Worm (Caenorhabditis elegans): ENCODE results near the gene T14G8.3.
A peak's percentile ranks its signal among the peaks of the same experiment; 100 is the strongest.

Gene T14G8.3

ce11 chrX:12908715-12909114 lies 47.7 kb downstream of the T14G8.3 start:
- TF ChIP-seq ceh-90 (tag; optimal IDR thresholded peaks at IDR 0.05) (no peak), efl-1 (optimal IDR thresholded peaks at IDR 0.05) (no peak), efl-1 (GFP tag; optimal IDR thresholded peaks at IDR 0.05 in 1 of 2) (peak in 1 of 2 experiments; percentile 63), blmp-1 (tag; optimal IDR thresholded peaks at IDR 0.05) (no peak), pqm-1 (tag; optimal IDR thresholded peaks at IDR 0.05) (no peak), elt-3 (tag; optimal IDR thresholded peaks at IDR 0.05) (no peak), hlh-4 (tag; optimal IDR thresholded peaks at IDR 0.05) (no peak), pag-3 (tag; optimal IDR thresholded peaks at IDR 0.05; ENCODE audit: borderline replicate concordance, insufficient read depth) (no peak), F16B12.6 (tag; optimal IDR thresholded peaks at IDR 0.05) (no peak), ama-1 (optimal IDR thresholded peaks at IDR 0.05) (no peak)

- TF ChIP-seq zip-4 (GFP tag; optimal IDR thresholded peaks at IDR 0.05) = no peak
- peak; percentile 31 for TF ChIP-seq mep-1 (tag; optimal IDR thresholded peaks at IDR 0.05)
- no peak for TF ChIP-seq ceh-8 (GFP tag; optimal IDR thresholded peaks at IDR 0.05)
- peak; percentile 57 for TF ChIP-seq blmp-1 (tag; optimal IDR thresholded peaks at IDR 0.05)
- TF ChIP-seq aly-2 (tag; optimal IDR thresholded peaks at IDR 0.05) = no peak
- no peak for TF ChIP-seq fos-1 (tag; optimal IDR thresholded peaks at IDR 0.05)
- no peak for TF ChIP-seq egl-27 (tag; optimal IDR thresholded peaks at IDR 0.05)
- TF ChIP-seq nhr-71 (tag; optimal IDR thresholded peaks at IDR 0.05) = no peak
- TF ChIP-seq lir-3 (tag; optimal IDR thresholded peaks at IDR 0.05; ENCODE audit: poor library complexity) = no peak
- TF ChIP-seq lin-13 (GFP tag; optimal IDR thresholded peaks at IDR 0.05) = no peak
- TF ChIP-seq egl-13 (tag; optimal IDR thresholded peaks at IDR 0.05) = no peak
- no peak for TF ChIP-seq C16A3.4 (tag; optimal IDR thresholded peaks at IDR 0.05)
- TF ChIP-seq pqm-1 (tag; optimal IDR thresholded peaks at IDR 0.05) = no peak
- TF ChIP-seq vab-15 (tag; optimal IDR thresholded peaks at IDR 0.05) = no peak
- TF ChIP-seq tlp-1 (tag; optimal IDR thresholded peaks at IDR 0.05) = no peak
- no peak for TF ChIP-seq nhr-20 (tag; optimal IDR thresholded peaks at IDR 0.05)
- TF ChIP-seq zag-1 (tag; optimal IDR thresholded peaks at IDR 0.05) = no peak
- TF ChIP-seq ces-1 (GFP tag; optimal IDR thresholded peaks at IDR 0.05) = no peak
- peak; percentile 35 for TF ChIP-seq lin-14 (GFP tag; optimal IDR thresholded peaks at IDR 0.05)
- TF ChIP-seq hlh-17 (GFP tag; optimal IDR thresholded peaks at IDR 0.05; ENCODE audit: borderline replicate concordance) = no peak
- no peak for TF ChIP-seq Y116A8C.19 (tag; optimal IDR thresholded peaks at IDR 0.05; ENCODE audit: borderline replicate concordance)
- TF ChIP-seq unc-98 (GFP tag; IDR thresholded peaks at IDR 0.05) = no peak
- TF ChIP-seq grh-1 (GFP tag; IDR thresholded peaks at IDR 0.05) = no peak
- TF ChIP-seq nhr-85 (tag) = peak; percentile 37
- TF ChIP-seq nhr-19 (GFP tag; conservative IDR thresholded peaks at IDR 0.05) = 0 out of 2 replicates have a peak, but pooled peaks have one; percentile 12
- TF ChIP-seq fkh-8 (tag; optimal IDR thresholded peaks at IDR 0.05) = no peak
- no peak for TF ChIP-seq elt-2 (tag; optimal IDR thresholded peaks at IDR 0.05)
These were observed 48.9 kb downstream of the T14G8.3 start for ce11 chrX:12909910-12910309.

- no peak for TF ChIP-seq hpl-2 (GFP tag; optimal IDR thresholded peaks at IDR 0.05)
- TF ChIP-seq ztf-4 (tag; optimal IDR thresholded peaks at IDR 0.05) = no peak
- TF ChIP-seq nhr-20 (tag; optimal IDR thresholded peaks at IDR 0.05) = peak; percentile 66
- no peak for TF ChIP-seq unc-30 (tag; optimal IDR thresholded peaks at IDR 0.05)
- no peak for TF ChIP-seq ceh-88 (GFP tag; IDR thresholded peaks at IDR 0.05)
- no peak for TF ChIP-seq Y116A8C.19 (tag; optimal IDR thresholded peaks at IDR 0.05; ENCODE audit: borderline replicate concordance)
- no peak for TF ChIP-seq nhr-76 (tag; optimal IDR thresholded peaks at IDR 0.05)
- no peak for TF ChIP-seq alr-1 (tag; optimal IDR thresholded peaks at IDR 0.05; ENCODE audit: borderline replicate concordance)
- no peak for TF ChIP-seq lin-13 (GFP tag; optimal IDR thresholded peaks at IDR 0.05)
- no peak for TF ChIP-seq efl-3 (GFP tag; optimal IDR thresholded peaks at IDR 0.05)
- no peak for TF ChIP-seq nhr-28 (tag; optimal IDR thresholded peaks at IDR 0.05)
- peak; percentile 59 for TF ChIP-seq nhr-19 (GFP tag; conservative IDR thresholded peaks at IDR 0.05)
- no peak for TF ChIP-seq hlh-4 (tag; optimal IDR thresholded peaks at IDR 0.05)
- no peak for TF ChIP-seq sox-4 (tag; optimal IDR thresholded peaks at IDR 0.05)
- TF ChIP-seq ceh-82 (tag; optimal IDR thresholded peaks at IDR 0.05) = no peak
- TF ChIP-seq unc-62 (GFP tag; optimal IDR thresholded peaks at IDR 0.05) = no peak
- TF ChIP-seq snu-23 (GFP tag; optimal IDR thresholded peaks at IDR 0.05) = peak; percentile 42
- TF ChIP-seq pax-3 (tag; optimal IDR thresholded peaks at IDR 0.05) = peak; percentile 8
- TF ChIP-seq ets-5 (GFP tag; IDR thresholded peaks at IDR 0.05) = no peak
- TF ChIP-seq lin-35 (GFP tag; optimal IDR thresholded peaks at IDR 0.05) = peak; percentile 0 to 20
- TF ChIP-seq ceh-8 (GFP tag; optimal IDR thresholded peaks at IDR 0.05) = no peak
- no peak for TF ChIP-seq tlp-1 (tag; optimal IDR thresholded peaks at IDR 0.05)
- TF ChIP-seq elt-2 (tag; optimal IDR thresholded peaks at IDR 0.05) = peak; percentile 85
- no peak for TF ChIP-seq elt-3 (tag; optimal IDR thresholded peaks at IDR 0.05)
These were observed 50.2 kb downstream of the T14G8.3 start for ce11 chrX:12911235-12911634.

Measured in whole organism, L1 larva.